Fruit fly (Drosophila melanogaster) whole organism, embryonic: ENCODE measurements around the gene Tengl1.

Source experiments
- Antp ChIP-seq: fragments of 200-800 bp; sonication (Bioruptor generic); optimal IDR thresholded peaks from 3 replicates; lab custom pipeline; 2016; ENCODE audit warnings: missing biosample characterization, missing genetic modification characterization
- BEAF-32 ChIP-seq: fragments of 200-800 bp; sonication (Bioruptor generic); optimal IDR thresholded peaks from 3 replicates; lab custom pipeline; 2017; ENCODE audit warnings: missing biosample characterization, missing genetic modification characterization, mild to moderate bottlenecking, moderate library complexity, missing genetic modification reagents
- Bdp1 ChIP-seq: fragments of 200-800 bp; sonication (Bioruptor generic); optimal IDR thresholded peaks from 3 replicates; lab custom pipeline; 2016; ENCODE audit warnings: missing biosample characterization, missing genetic modification characterization
- BtbVII ChIP-seq: fragments of 200-800 bp; sonication (Bioruptor generic); optimal IDR thresholded peaks from 3 replicates; lab custom pipeline; 2017; ENCODE audit warnings: missing biosample characterization, mild to moderate bottlenecking, missing genetic modification characterization
- CG10959 ChIP-seq: fragments of 200-800 bp; sonication (Bioruptor generic); IDR thresholded peaks from 2 replicates; pipeline ENCODE4 v1.3.6; 2022; ENCODE audit warnings: missing biosample characterization, missing genetic modification characterization
- CG1233 ChIP-seq: fragments of 200-800 bp; sonication (Bioruptor generic); optimal IDR thresholded peaks from 4 replicates; lab custom pipeline; 2018; ENCODE audit warnings: missing biosample characterization, mild to moderate bottlenecking, missing genetic modification characterization
- CG15479 ChIP-seq: fragments of 200-800 bp; sonication (Bioruptor generic); optimal IDR thresholded peaks from 3 replicates; lab custom pipeline; 2019; ENCODE audit warnings: missing biosample characterization, mild to moderate bottlenecking, missing genetic modification characterization, moderate library complexity
- CG17802 ChIP-seq: fragments of 200-800 bp; sonication (Bioruptor generic); optimal IDR thresholded peaks from 2 replicates; lab custom pipeline; 2018; ENCODE audit warnings: missing biosample characterization, mild to moderate bottlenecking, missing genetic modification characterization, moderate library complexity
- CG2199 ChIP-seq: fragments of 200-800 bp; sonication (Bioruptor generic); IDR thresholded peaks from 3 replicates; pipeline ENCODE4 v1.3.6; 2022; ENCODE audit warnings: missing biosample characterization, missing genetic modification characterization
- CG34224 ChIP-seq: fragments of 200-800 bp; sonication (Bioruptor generic); IDR thresholded peaks from 3 replicates; pipeline ENCODE4 v1.3.6; 2022; ENCODE audit warnings: missing biosample characterization, missing genetic modification characterization; ENCODE audit not compliant: partially characterized antibody
- CG34376 ChIP-seq: fragments of 200-800 bp; sonication (Bioruptor generic); optimal IDR thresholded peaks from 2 replicates; lab custom pipeline; 2018; ENCODE audit warnings: missing biosample characterization, mild to moderate bottlenecking, missing genetic modification characterization
- CG6254 ChIP-seq: fragments of 200-800 bp; sonication (Bioruptor generic); optimal IDR thresholded peaks from 3 replicates; lab custom pipeline; 2017; ENCODE audit warnings: mild to moderate bottlenecking, missing biosample characterization, missing genetic modification reagents, missing genetic modification characterization
- CG8944 ChIP-seq: fragments of 200-800 bp; sonication (Bioruptor generic); optimal IDR thresholded peaks from 3 replicates; lab custom pipeline; 2016; ENCODE audit warnings: missing biosample characterization, missing genetic modification characterization
- CG9727 ChIP-seq: fragments of 200-800 bp; sonication (Bioruptor generic); optimal IDR thresholded peaks from 3 replicates; lab custom pipeline; 2017; ENCODE audit warnings: missing biosample characterization, mild to moderate bottlenecking, missing genetic modification characterization
- CG9817 ChIP-seq: fragments of 200-800 bp; sonication (Bioruptor generic); optimal IDR thresholded peaks from 2 replicates; lab custom pipeline; 2018; ENCODE audit warnings: missing biosample characterization, mild to moderate bottlenecking, missing genetic modification characterization, moderate library complexity
- CHES-1-like ChIP-seq: fragments of 200-800 bp; sonication (Bioruptor generic); optimal IDR thresholded peaks from 2 replicates; lab custom pipeline; 2016; ENCODE audit warnings: missing biosample characterization, missing genetic modification characterization
- Dek ChIP-seq: fragments of 200-800 bp; sonication (Bioruptor generic); optimal IDR thresholded peaks from 3 replicates; lab custom pipeline; 2019; ENCODE audit warnings: missing biosample characterization, mild to moderate bottlenecking, missing genetic modification characterization, moderate library complexity
- Drgx ChIP-seq: fragments of 200-800 bp; sonication (Bioruptor generic); IDR thresholded peaks from 2 replicates; pipeline ENCODE4 v1.3.6; 2022; ENCODE audit warnings: missing biosample characterization, missing genetic modification characterization
- HHEX ChIP-seq: fragments of 200-800 bp; sonication (Bioruptor generic); optimal IDR thresholded peaks from 3 replicates; lab custom pipeline; 2017; ENCODE audit warnings: missing biosample characterization, mild to moderate bottlenecking, missing genetic modification characterization, missing genetic modification reagents
- Hr3 ChIP-seq: fragments of 200-800 bp; sonication (Bioruptor generic); optimal IDR thresholded peaks from 3 replicates; lab custom pipeline; 2016; ENCODE audit warnings: missing biosample characterization, missing genetic modification characterization
- Hr78 ChIP-seq, 2 experiments: fragments of 200-800 bp in 1 of 2; fragments of >200 bp in 1 of 2; sonication (Bioruptor generic) in 1 of 2; optimal IDR thresholded peaks; 2 replicates each; lab custom pipeline; 2017 to 2019; ENCODE audit warnings: missing biosample characterization in 2 of 2, missing genetic modification characterization in 2 of 2, mild to moderate bottlenecking in 1 of 2, moderate library complexity in 1 of 2
- Mad ChIP-seq: fragments of 200-800 bp; sonication (Bioruptor generic); optimal IDR thresholded peaks from 2 replicates; lab custom pipeline; 2016; ENCODE audit warnings: missing biosample characterization, missing genetic modification characterization
- Med ChIP-seq: fragments of 200-800 bp; sonication (Bioruptor generic); peaks from one replicate; lab custom pipeline; 2016; ENCODE audit warnings: missing biosample characterization, missing genetic modification characterization, mild to moderate bottlenecking, inconsistent platforms, moderate library complexity
- Mrtf ChIP-seq: fragments of 200-800 bp; sonication (Bioruptor generic); IDR thresholded peaks from 3 replicates; pipeline ENCODE4 v1.3.6; 2022; ENCODE audit warnings: missing biosample characterization, missing genetic modification characterization
- Rfx ChIP-seq: fragments of 200-800 bp; sonication (Bioruptor generic); IDR thresholded peaks from 2 replicates; pipeline ENCODE4 v1.3.6; 2022; ENCODE audit warnings: missing biosample characterization, missing genetic modification characterization
- TFAM ChIP-seq: fragments of 200-800 bp; sonication (Bioruptor generic); optimal IDR thresholded peaks from 2 replicates; lab custom pipeline; 2017; ENCODE audit warnings: missing biosample characterization, missing genetic modification characterization, inconsistent platforms
- Vsx1 ChIP-seq: fragments of 200-800 bp; sonication (Bioruptor generic); optimal IDR thresholded peaks from 2 replicates; lab custom pipeline; 2017; ENCODE audit warnings: missing biosample characterization, mild to moderate bottlenecking, missing genetic modification characterization, missing genetic modification reagents
- aop ChIP-seq: fragments of 200-800 bp; sonication (Bioruptor generic); IDR thresholded peaks from 2 replicates; pipeline ENCODE4 v1.3.6; 2022; ENCODE audit warnings: missing biosample characterization, missing genetic modification characterization
- bowl ChIP-seq: fragments of 200-800 bp; sonication (Bioruptor generic); IDR thresholded peaks from 2 replicates; pipeline ENCODE4 v1.3.6; 2022; ENCODE audit warnings: missing biosample characterization, missing genetic modification characterization
- caup ChIP-seq: fragments of 200-800 bp; sonication (Bioruptor generic); optimal IDR thresholded peaks from 3 replicates; lab custom pipeline; 2017; ENCODE audit warnings: missing biosample characterization, mild to moderate bottlenecking, missing genetic modification characterization, moderate library complexity; ENCODE audit not compliant: severe bottlenecking
- corto ChIP-seq: fragments of 200-800 bp; sonication (Bioruptor generic); optimal IDR thresholded peaks from 2 replicates; lab custom pipeline; 2016; ENCODE audit warnings: missing biosample characterization, mild to moderate bottlenecking, missing genetic modification characterization, moderate library complexity
- crol ChIP-seq: fragments of 200-800 bp; sonication (Bioruptor generic); IDR thresholded peaks from 2 replicates; pipeline ENCODE4 v1.3.6; 2022; ENCODE audit warnings: missing biosample characterization, missing genetic modification characterization
- danr ChIP-seq: fragments of 200-800 bp; sonication (Bioruptor generic); IDR thresholded peaks from 2 replicates; pipeline ENCODE4 v1.3.6; 2022; ENCODE audit warnings: missing biosample characterization, missing genetic modification characterization
- exex ChIP-seq: fragments of 200-800 bp; sonication (Bioruptor generic); optimal IDR thresholded peaks from 4 replicates; lab custom pipeline; 2018; ENCODE audit warnings: missing biosample characterization, mild to moderate bottlenecking, missing genetic modification characterization, moderate library complexity
- gcm2 ChIP-seq: fragments of 200-800 bp; sonication (Bioruptor generic); optimal IDR thresholded peaks from 2 replicates; lab custom pipeline; 2016; ENCODE audit warnings: missing biosample characterization, missing genetic modification characterization
- grn ChIP-seq: fragments of 200-800 bp; sonication (Bioruptor generic); optimal IDR thresholded peaks from 3 replicates; lab custom pipeline; 2017; ENCODE audit warnings: missing biosample characterization, missing genetic modification characterization
- insv ChIP-seq, 2 experiments: fragments of 200-800 bp; sonication (Bioruptor generic); optimal IDR thresholded peaks; 3 replicates each; lab custom pipeline; 2016 to 2018; ENCODE audit warnings: missing biosample characterization in 2 of 2, missing genetic modification characterization in 2 of 2
- kah ChIP-seq: fragments of 200-800 bp; sonication (Bioruptor generic); optimal IDR thresholded peaks from 2 replicates; lab custom pipeline; 2018; ENCODE audit warnings: missing biosample characterization, mild to moderate bottlenecking, missing genetic modification characterization
- lab ChIP-seq: fragments of 200-800 bp; sonication (Bioruptor generic); optimal IDR thresholded peaks from 3 replicates; lab custom pipeline; 2017; ENCODE audit warnings: missing biosample characterization, missing genetic modification characterization, mild to moderate bottlenecking, moderate library complexity, missing genetic modification reagents
- lbe ChIP-seq: fragments of 200-800 bp; sonication (Bioruptor generic); optimal IDR thresholded peaks from 2 replicates; lab custom pipeline; 2016; ENCODE audit warnings: missing biosample characterization, mild to moderate bottlenecking, missing genetic modification characterization
- maf-S ChIP-seq: fragments of 200-800 bp; sonication (Bioruptor generic); optimal IDR thresholded peaks from 2 replicates; lab custom pipeline; 2016; ENCODE audit warnings: missing biosample characterization, missing genetic modification characterization
- mirr ChIP-seq: fragments of 200-800 bp; sonication (Bioruptor generic); optimal IDR thresholded peaks from 3 replicates; lab custom pipeline; 2018; ENCODE audit warnings: missing biosample characterization, mild to moderate bottlenecking, missing genetic modification characterization
- sd ChIP-seq: fragments of 200-800 bp; sonication (Bioruptor generic); optimal IDR thresholded peaks from 3 replicates; lab custom pipeline; 2018; ENCODE audit warnings: missing biosample characterization, mild to moderate bottlenecking, missing genetic modification characterization, moderate library complexity
- sens ChIP-seq: fragments of 200-800 bp; sonication (Bioruptor generic); peaks from one replicate; lab custom pipeline; 2016; ENCODE audit warnings: missing biosample characterization, missing genetic modification characterization
- sug ChIP-seq: fragments of 200-800 bp; optimal IDR thresholded peaks from 2 replicates; lab custom pipeline; 2019; ENCODE audit warnings: missing biosample characterization, mild to moderate bottlenecking, missing genetic modification characterization, moderate library complexity
- vfl ChIP-seq: fragments of 200-800 bp; sonication (Bioruptor generic); optimal IDR thresholded peaks from 2 replicates; lab custom pipeline; 2016; ENCODE audit warnings: missing biosample characterization, missing genetic modification characterization
- zen2 ChIP-seq: fragments of 200-800 bp; sonication (Bioruptor generic); IDR thresholded peaks from 3 replicates; pipeline ENCODE4 v1.3.6; 2022; ENCODE audit warnings: missing biosample characterization, missing genetic modification characterization; ENCODE audit not compliant: partially characterized antibody
- zfh1 ChIP-seq: fragments of 200-800 bp; sonication (Bioruptor generic); IDR thresholded peaks from 3 replicates; pipeline ENCODE4 v1.3.6; 2022; ENCODE audit warnings: missing biosample characterization, missing genetic modification characterization

The Tengl1 gene

dm6 chr2L:2228179-2228849, 12.1 kb downstream of the Tengl1 start (continued):
- TF ChIP-seq sd (peak; percentile 34), grn (GFP tag; lab: Kevin White, UChicago) (peak; percentile 71), Med (peak; percentile 74), lab (GFP tag; lab: Kevin White, UChicago) (peak; percentile 29), exex (tag; lab: Kevin White, UChicago) (peak; percentile 94), danr (no peak), bowl (GFP tag; lab: Robert Waterston, UW) (no peak), CG8944 (GFP tag; lab: Kevin White, UChicago) (no peak), Hr3 (GFP tag; lab: Kevin White, UChicago) (no peak), maf-S (GFP tag; lab: Kevin White, UChicago) (no peak), lbe (GFP tag; lab: Kevin White, UChicago) (peak; percentile 10), BtbVII (GFP tag; lab: Kevin White, UChicago) (peak; percentile 62), kah (GFP tag; lab: Kevin White, UChicago) (no peak), sens (GFP tag; lab: Kevin White, UChicago) (peak; percentile 52), Mad (GFP tag; lab: Kevin White, UChicago) (no peak), mirr (GFP tag; lab: Kevin White, UChicago) (peak; percentile 57), zfh1 (GFP tag; lab: Robert Waterston, UW) (0 out of 3 replicates have a peak, but pooled peaks have one; percentile 14), CG6254 (GFP tag; lab: Kevin White, UChicago) (no peak), CG17802 (tag; lab: Kevin White, UChicago) (no peak), TFAM (GFP tag; lab: Kevin White, UChicago) (no peak), CG10959 (GFP tag; lab: Robert Waterston, UW) (no peak), CG9727 (GFP tag; lab: Kevin White, UChicago) (no peak), aop (no peak), sug (tag; lab: Kevin White, UChicago) (peak; percentile 13), HHEX (GFP tag; lab: Kevin White, UChicago) (no peak), CG2199 (GFP tag; lab: Robert Waterston, UW) (peak; percentile 32; the same call in 1 of the 3 replicates), Vsx1 (GFP tag; lab: Kevin White, UChicago) (no peak), CG34224 (GFP tag; lab: Robert Waterston, UW) (no peak), Drgx (GFP tag; lab: Robert Waterston, UW) (0 out of 2 replicates have a peak, but pooled peaks have one; percentile 23), Hr78 (GFP tag; optimal IDR thresholded peaks at IDR 0.05; lab: Kevin White, UChicago) (no peak), gcm2 (GFP tag; lab: Kevin White, UChicago) (no peak), CG1233 (GFP tag; lab: Kevin White, UChicago) (no peak), BEAF-32 (GFP tag; lab: Kevin White, UChicago) (no peak), vfl (no peak), CG15479 (GFP tag; lab: Kevin White, UChicago) (peak; percentile 30), Mrtf (GFP tag; lab: Robert Waterston, UW) (0 out of 3 replicates have a peak, but pooled peaks have one; percentile 26), corto (GFP tag; lab: Kevin White, UChicago) (peak; percentile 9), insv (GFP tag; optimal IDR thresholded peaks at IDR 0.05; lab: Kevin White, UChicago) (no peak), CG9817 (tag; lab: Kevin White, UChicago) (no peak), CHES-1-like (GFP tag; lab: Kevin White, UChicago) (no peak), Antp (GFP tag; lab: Kevin White, UChicago) (no peak), caup (no peak), Rfx (GFP tag; lab: Robert Waterston, UW) (no peak), crol (peak; percentile 87), Bdp1 (GFP tag; lab: Kevin White, UChicago) (no peak), zen2 (GFP tag; lab: Robert Waterston, UW) (no peak), Dek (tag; lab: Kevin White, UChicago) (no peak), CG34376 (GFP tag; lab: Kevin White, UChicago) (peak; percentile 38)
- TF ChIP-seq, all 482 proteins: peak for 26
